Worm (Caenorhabditis elegans): ENCODE data around the gene figl-1.

figl-1 gene

DNA sequence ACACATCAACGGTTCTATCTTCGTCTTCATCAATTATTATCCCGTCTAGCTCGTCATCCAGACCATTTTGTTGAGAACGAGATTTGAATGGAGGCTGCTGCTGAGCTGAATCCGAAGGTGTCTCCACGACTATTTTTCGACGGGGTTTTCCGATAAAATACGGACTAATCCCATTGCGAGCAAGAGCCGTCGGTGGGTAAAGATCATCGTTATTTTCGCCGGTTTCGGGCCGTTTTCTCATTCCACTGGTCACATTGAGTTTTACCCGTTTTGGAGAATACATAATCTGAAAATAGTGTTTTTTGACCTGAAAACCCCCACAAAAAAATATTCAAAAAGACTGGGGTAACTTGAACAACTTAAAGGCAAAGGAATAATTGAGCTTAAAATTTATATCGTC lies at the start of gene figl-1:
Gene figl-1, minus strand, starts transcription at position 286 of the 400 bp plus-strand sequence.
- TF ChIP-seq lin-38 (GFP tag; IDR thresholded peaks at IDR 0.05) (peak; percentile 44), lim-7 (GFP tag; IDR thresholded peaks at IDR 0.05) (0 out of 2 replicates have a peak, but pooled peaks have one; percentile 19), ama-1 (optimal IDR thresholded peaks at IDR 0.05) (peak; percentile 74), lsy-2 (tag; optimal IDR thresholded peaks at IDR 0.05) (no peak), egl-43 (GFP tag; IDR thresholded peaks at IDR 0.05) (0 out of 2 replicates have a peak, but pooled peaks have one; percentile 37), ztf-7 (tag; optimal IDR thresholded peaks at IDR 0.05) (no peak), zfp-3 (GFP tag; conservative IDR thresholded peaks at IDR 0.05) (0 out of 2 replicates have a peak, but pooled peaks have one; percentile 29), ztf-11 (tag; optimal IDR thresholded peaks at IDR 0.05) (no peak), madf-5 (GFP tag; IDR thresholded peaks at IDR 0.05) (no peak), F37D6.2 (tag; optimal IDR thresholded peaks at IDR 0.05) (no peak), Y5F2A.4 (GFP tag; optimal IDR thresholded peaks at IDR 0.05) (no peak), pha-4 (GFP tag; IDR thresholded peaks at IDR 0.05) (0 out of 2 replicates have a peak, but pooled peaks have one; percentile 16), pha-4 (tag; optimal IDR thresholded peaks at IDR 0.05) (no peak)

DNA sequence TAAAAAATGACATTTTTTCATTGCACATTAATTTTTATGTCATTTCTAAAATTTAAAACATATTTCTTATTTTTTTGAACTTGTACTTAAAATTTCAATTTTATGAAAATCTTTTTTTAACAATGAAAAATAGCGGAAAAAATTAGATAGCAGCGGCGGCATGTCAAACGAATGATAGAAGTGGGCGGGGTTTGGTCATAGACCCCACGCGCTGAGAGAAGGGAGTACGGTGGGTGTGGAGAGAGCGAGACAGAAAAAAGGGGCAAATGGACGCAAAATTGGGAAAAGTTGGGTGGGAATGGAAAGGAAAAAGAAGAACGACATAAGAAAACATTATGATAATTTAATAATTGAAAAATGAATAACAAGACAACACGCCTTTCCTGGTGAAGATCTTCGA lies 42.1 kb upstream of the figl-1 start:
- TF ChIP-seq tag-97 (GFP tag; IDR thresholded peaks at IDR 0.05) (no peak), nhr-42 (GFP tag; IDR thresholded peaks at IDR 0.05) (no peak), dmd-8 (GFP tag; IDR thresholded peaks at IDR 0.05) (no peak), lin-1 (GFP tag; IDR thresholded peaks at IDR 0.05) (no peak), ZK546.5 (tag; optimal IDR thresholded peaks at IDR 0.05) (no peak), mxl-2 (GFP tag; conservative IDR thresholded peaks at IDR 0.05) (no peak), zag-1 (tag; optimal IDR thresholded peaks at IDR 0.05) (no peak), ceh-32 (tag; optimal IDR thresholded peaks at IDR 0.05; ENCODE audit: poor library complexity) (no peak), egl-43 (GFP tag; IDR thresholded peaks at IDR 0.05) (no peak), cey-2 (tag; optimal IDR thresholded peaks at IDR 0.05; ENCODE audit: borderline replicate concordance, insufficient read depth) (no peak), Y75B8A.6 (GFP tag; IDR thresholded peaks at IDR 0.05) (no peak), lir-3 (tag; optimal IDR thresholded peaks at IDR 0.05) (no peak), dve-1 (tag; optimal IDR thresholded peaks at IDR 0.05; ENCODE audit: insufficient read depth) (no peak), mes-2 (tag; optimal IDR thresholded peaks at IDR 0.05; ENCODE audit: poor library complexity, severe bottlenecking) (no peak), lin-15B (tag; optimal IDR thresholded peaks at IDR 0.05) (no peak), F10B5.3 (tag; optimal IDR thresholded peaks at IDR 0.05) (no peak), jun-1 (tag; optimal IDR thresholded peaks at IDR 0.05) (no peak)

- TF ChIP-seq php-3 (GFP tag; IDR thresholded peaks at IDR 0.05) (no peak), daf-19 (GFP tag; conservative IDR thresholded peaks at IDR 0.05) (no peak), nhr-41 (GFP tag; IDR thresholded peaks at IDR 0.05) (no peak), lin-13 (GFP tag; optimal IDR thresholded peaks at IDR 0.05) (no peak), mxl-2 (GFP tag; conservative IDR thresholded peaks at IDR 0.05) (no peak), hlh-11 (tag; optimal IDR thresholded peaks at IDR 0.05) (no peak), lsy-2 (tag; optimal IDR thresholded peaks at IDR 0.05) (no peak), lin-15B (tag; optimal IDR thresholded peaks at IDR 0.05) (no peak), pqm-1 (tag; optimal IDR thresholded peaks at IDR 0.05) (no peak), duxl-1 (tag; optimal IDR thresholded peaks at IDR 0.05; ENCODE audit: poor library complexity) (no peak), ceh-62 (tag; optimal IDR thresholded peaks at IDR 0.05) (no peak), aly-2 (tag; optimal IDR thresholded peaks at IDR 0.05) (no peak), vab-7 (GFP tag; IDR thresholded peaks at IDR 0.05) (no peak)
These were observed 41.6 kb upstream of the figl-1 start, which contains the start of gene F13A2.9 for ce11 chrV:4387402-4387801. Gene F13A2.9, minus strand, starts transcription at chrV:4387502.
